Fruit fly (Drosophila melanogaster): ENCODE results near the gene CG42870.

The CG42870 gene

dm6 chr3R:21748954-21749920 lies 12.1 kb upstream of the CG42870 start, which contains the start of gene CG31233:
Gene CG31233, plus strand, starts transcription at chr3R:21749853.
- TF ChIP-seq Rx (GFP tag; IDR thresholded peaks at IDR 0.05), result no peak
- TF ChIP-seq Dip3 (GFP tag; optimal IDR thresholded peaks at IDR 0.05), result no peak
- TF ChIP-seq nau (GFP tag; optimal IDR thresholded peaks at IDR 0.05), result no peak
- no peak for TF ChIP-seq slp2 (GFP tag; optimal IDR thresholded peaks at IDR 0.05)
- TF ChIP-seq Mrtf (GFP tag; IDR thresholded peaks at IDR 0.05), result no peak
- peak; percentile 93 for TF ChIP-seq exex (tag; optimal IDR thresholded peaks at IDR 0.05)
- no peak for TF ChIP-seq ro (GFP tag; IDR thresholded peaks at IDR 0.05)
- TF ChIP-seq CG7839 (tag; optimal IDR thresholded peaks at IDR 0.05), result no peak
- TF ChIP-seq sug (tag; optimal IDR thresholded peaks at IDR 0.05), result peak; percentile 76
- TF ChIP-seq CG17912 (GFP tag; optimal IDR thresholded peaks at IDR 0.05), result no peak
- no peak for TF ChIP-seq Hr51 (GFP tag; optimal IDR thresholded peaks at IDR 0.05)
- TF ChIP-seq GATAe (GFP tag; conservative IDR thresholded peaks at IDR 0.05), result peak; percentile 35; the same call in 1 of the 2 replicates
- TF ChIP-seq CG6175 (GFP tag; IDR thresholded peaks at IDR 0.05), result no peak
- no peak for TF ChIP-seq B-H2 (GFP tag; optimal IDR thresholded peaks at IDR 0.05)
- no peak for TF ChIP-seq BEAF-32 (GFP tag; optimal IDR thresholded peaks at IDR 0.05)
- no peak for TF ChIP-seq Ravus (GFP tag; IDR thresholded peaks at IDR 0.05)
- TF ChIP-seq abd-A (tag; optimal IDR thresholded peaks at IDR 0.05), result no peak
- TF ChIP-seq disco-r (GFP tag; optimal IDR thresholded peaks at IDR 0.05), result no peak
- TF ChIP-seq NFAT (GFP tag; IDR thresholded peaks at IDR 0.05), result no peak
- peak; percentile 4 for TF ChIP-seq CG2678 (tag; optimal IDR thresholded peaks at IDR 0.05)
- no peak for TF ChIP-seq trh (GFP tag; optimal IDR thresholded peaks at IDR 0.05)
- TF ChIP-seq CG3281 (GFP tag; optimal IDR thresholded peaks at IDR 0.05), result peak; percentile 10
- TF ChIP-seq grau (tag; optimal IDR thresholded peaks at IDR 0.05), result no peak
- TF ChIP-seq CG11696 (GFP tag; IDR thresholded peaks at IDR 0.05), result no peak
- TF ChIP-seq CG6813 (GFP tag; optimal IDR thresholded peaks at IDR 0.05), result no peak
- no peak for TF ChIP-seq CG17361 (GFP tag; IDR thresholded peaks at IDR 0.05)
- TF ChIP-seq CG34422 (GFP tag; IDR thresholded peaks at IDR 0.05), result no peak
- no peak for TF ChIP-seq Elba2 (GFP tag; optimal IDR thresholded peaks at IDR 0.05)
- no peak for TF ChIP-seq pum (GFP tag; optimal IDR thresholded peaks at IDR 0.05)
- no peak for TF ChIP-seq CG1647 (GFP tag; optimal IDR thresholded peaks at IDR 0.05)
- no peak for TF ChIP-seq CG13287 (GFP tag; IDR thresholded peaks at IDR 0.05; ENCODE audit: partially characterized antibody)
- TF ChIP-seq bab2 (GFP tag; optimal IDR thresholded peaks at IDR 0.05), result no peak
- TF ChIP-seq CG15514 (GFP tag; optimal IDR thresholded peaks at IDR 0.05), result no peak
- no peak for TF ChIP-seq nerfin-2 (GFP tag; IDR thresholded peaks at IDR 0.05; ENCODE audit: partially characterized antibody)
- no peak for TF ChIP-seq Atf-2 (GFP tag; optimal IDR thresholded peaks at IDR 0.05)
- TF ChIP-seq CG2712 (tag; optimal IDR thresholded peaks at IDR 0.05), result no peak
- TF ChIP-seq Atf6 (GFP tag; IDR thresholded peaks at IDR 0.05), result no peak
- TF ChIP-seq dmrt99B (tag; optimal IDR thresholded peaks at IDR 0.05), result no peak
- TF ChIP-seq Ada2b (GFP tag; IDR thresholded peaks at IDR 0.05), result no peak
- TF ChIP-seq gro (GFP tag; optimal IDR thresholded peaks at IDR 0.05), result no peak
- no peak for TF ChIP-seq D19A (tag; optimal IDR thresholded peaks at IDR 0.05)
- TF ChIP-seq CG8765 (GFP tag; IDR thresholded peaks at IDR 0.05), result no peak
- TF ChIP-seq dm (GFP tag; optimal IDR thresholded peaks at IDR 0.05), result no peak
- TF ChIP-seq CG12391 (tag; optimal IDR thresholded peaks at IDR 0.05), result no peak
- TF ChIP-seq Nf-YB (GFP tag; optimal IDR thresholded peaks at IDR 0.05), result no peak
- TF ChIP-seq CG2120 (GFP tag; optimal IDR thresholded peaks at IDR 0.05), result no peak
- no peak for TF ChIP-seq ATbp (GFP tag; optimal IDR thresholded peaks at IDR 0.05)
- TF ChIP-seq croc (GFP tag; conservative IDR thresholded peaks at IDR 0.05), result no peak
- no peak for TF ChIP-seq NK7.1 (GFP tag; optimal IDR thresholded peaks at IDR 0.05)
